Worm (Caenorhabditis elegans) whole organism, L4/young adult: ENCODE data around the gene ZK180.5.

Experiments
- W03F9.2 ChIP-seq: fragments of 150-350 bp; optimal IDR thresholded peaks from 2 replicates; lab custom pipeline; 2014; ENCODE audit warnings: missing biosample characterization, missing genetic modification characterization
- dao-5 ChIP-seq: sonication (generic microtip); optimal IDR thresholded peaks from 2 replicates; lab custom pipeline; 2016; ENCODE audit warnings: missing genotype, missing genetic modification characterization, moderate library complexity, missing compliant biosample characterization
- him-1 ChIP-seq: sonication (generic microtip); optimal IDR thresholded peaks from 2 replicates; lab custom pipeline; 2016; ENCODE audit warnings: missing genotype, missing genetic modification reagents, missing genetic modification characterization, missing compliant biosample characterization

The ZK180.5 gene

DNA sequence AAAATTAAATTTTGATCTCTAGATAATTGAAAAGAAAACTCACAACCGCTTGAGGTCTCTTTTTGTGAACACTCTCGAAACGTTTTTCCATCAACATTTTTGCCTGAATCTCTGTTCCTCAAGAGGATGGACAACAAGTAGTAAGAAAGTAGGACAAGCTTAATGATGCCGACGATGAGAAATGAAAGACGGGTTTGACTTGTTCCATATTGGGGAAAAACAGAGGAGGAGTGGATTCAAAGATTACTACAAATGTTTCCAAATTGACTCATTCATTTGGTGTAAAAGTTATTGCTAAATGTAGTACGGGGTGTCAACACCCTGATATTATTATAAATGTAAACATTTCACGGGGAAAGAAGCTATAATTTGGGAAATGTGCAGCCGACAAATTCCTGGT, 16.1 kb upstream of the ZK180.5 start, which contains the start of gene ZK185.4:
Gene ZK185.4, minus strand, starts transcription at position 101 of the 400 bp plus-strand sequence.
- no peak for TF ChIP-seq dao-5 (tag; lab: Kevin White, UChicago)
- TF ChIP-seq W03F9.2 (tag; lab: Kevin White, UChicago), result no peak
- TF ChIP-seq him-1 (tag; lab: Kevin White, UChicago), result no peak

DNA sequence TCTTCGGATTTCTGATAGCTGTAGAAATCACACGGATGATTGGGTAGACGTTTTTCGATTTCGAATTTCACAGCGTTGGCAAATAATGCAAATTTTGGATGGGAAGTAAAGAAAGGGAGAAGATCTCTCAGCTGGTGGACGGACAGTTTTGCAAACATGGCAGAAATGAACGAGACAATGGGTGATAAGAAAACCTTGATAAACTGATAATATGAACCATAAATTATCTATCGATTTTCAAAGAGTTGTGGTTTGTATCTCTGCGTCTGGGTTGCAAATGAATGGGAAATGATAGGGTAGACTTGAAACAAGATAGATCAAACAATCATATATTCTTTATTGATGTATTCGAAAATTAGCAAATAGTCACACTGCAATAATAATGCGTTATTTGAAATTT, 13.2 kb upstream of the ZK180.5 start, which contains the start of gene ZK185.3:
Gene ZK185.3, minus strand, starts transcription at position 263 of the 400 bp plus-strand sequence.
- no peak for TF ChIP-seq him-1 (tag; lab: Kevin White, UChicago)
- TF ChIP-seq dao-5 (tag; lab: Kevin White, UChicago), result no peak
- no peak for TF ChIP-seq W03F9.2 (tag; lab: Kevin White, UChicago)

DNA sequence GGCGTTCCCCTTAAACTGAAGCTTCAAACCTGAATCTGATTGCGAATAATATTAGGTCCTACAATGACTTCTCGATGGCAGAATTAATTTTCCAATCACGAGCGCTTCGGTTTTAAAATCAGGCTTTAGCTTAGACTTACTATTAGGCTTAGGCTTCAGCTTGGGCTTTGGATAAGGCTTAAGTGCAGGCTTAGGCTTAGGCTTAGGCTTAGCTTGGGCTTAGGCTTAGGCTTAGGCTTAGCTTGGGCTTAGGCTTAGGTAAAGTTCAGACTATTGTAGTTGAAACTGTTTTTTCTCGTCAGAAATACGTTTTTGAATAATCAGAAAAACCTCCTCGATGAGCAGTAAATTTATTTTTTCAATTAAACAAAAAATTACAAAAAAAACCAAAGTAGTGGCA, 9.8 kb upstream of the ZK180.5 start:
- TF ChIP-seq him-1 (tag; lab: Kevin White, UChicago) (no peak), dao-5 (tag; lab: Kevin White, UChicago) (no peak), W03F9.2 (tag; lab: Kevin White, UChicago) (no peak)

DNA sequence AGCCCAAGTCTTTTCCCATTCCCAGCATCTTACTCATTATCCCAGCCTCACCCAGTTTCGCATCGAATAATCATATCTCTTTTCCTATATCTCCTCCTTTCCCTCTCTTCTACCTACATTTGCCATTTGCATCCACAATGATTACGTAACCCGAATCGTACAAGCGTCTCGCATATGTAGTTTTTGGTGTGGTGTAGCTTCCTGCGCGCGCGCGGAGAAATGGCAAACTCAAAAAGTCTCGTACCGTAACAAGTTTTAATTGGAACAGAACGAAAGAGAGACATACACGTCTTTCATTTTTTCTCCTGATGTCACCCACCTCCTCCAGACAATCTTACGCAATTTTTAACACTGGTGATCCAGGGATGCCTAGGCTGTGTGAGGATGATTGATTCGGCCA, 9.1 kb upstream of the ZK180.5 start:
- no peak for TF ChIP-seq him-1 (tag; lab: Kevin White, UChicago)
- no peak for TF ChIP-seq dao-5 (tag; lab: Kevin White, UChicago)

DNA sequence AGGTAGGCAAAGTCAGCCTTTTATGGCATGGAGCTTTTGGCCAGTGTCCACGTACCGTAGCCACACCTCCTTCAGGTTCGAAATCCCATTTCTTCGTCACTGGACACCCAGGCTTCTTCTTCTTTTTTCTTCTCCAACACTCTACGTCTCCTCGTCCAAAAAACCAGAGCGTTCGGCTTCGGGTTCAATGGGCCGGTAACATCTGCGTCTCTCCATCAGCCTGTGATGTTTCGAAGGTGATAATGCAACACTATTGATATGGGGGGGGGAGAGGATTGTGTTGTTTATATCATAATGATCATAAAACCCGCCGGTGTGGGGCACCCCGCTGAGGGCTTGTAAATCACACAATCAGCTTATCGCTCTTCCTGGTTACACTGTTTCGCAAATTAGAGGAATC, 8.0 kb upstream of the ZK180.5 start, which contains the start of gene ZK180.6:
Gene ZK180.6, minus strand, starts transcription at position 101 of the 400 bp plus-strand sequence.
- TF ChIP-seq him-1 (tag; lab: Kevin White, UChicago) (no peak), W03F9.2 (tag; lab: Kevin White, UChicago) (no peak), dao-5 (tag; lab: Kevin White, UChicago) (no peak)

DNA sequence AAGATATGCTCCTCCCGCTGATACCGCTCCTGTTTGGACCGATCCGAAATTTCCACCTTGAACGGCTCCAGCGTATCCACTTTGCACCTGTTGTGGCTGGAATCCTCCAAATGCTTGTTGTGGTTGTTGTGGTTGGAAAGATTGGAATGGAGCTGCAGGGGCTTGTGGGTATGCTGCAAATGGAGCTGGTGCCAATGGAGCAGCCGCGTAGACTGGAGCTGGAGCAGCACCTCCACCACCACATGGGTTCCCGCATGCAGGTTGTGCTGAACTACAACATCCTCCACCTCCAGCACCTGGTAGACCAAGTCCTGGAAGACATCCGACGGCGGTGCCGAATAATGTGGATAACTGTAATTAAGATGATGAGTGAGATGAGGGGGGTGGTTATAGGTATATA, 6.5 kb upstream of the ZK180.5 start:
- TF ChIP-seq dao-5 (tag; lab: Kevin White, UChicago), result no peak
- no peak for TF ChIP-seq W03F9.2 (tag; lab: Kevin White, UChicago)
- no peak for TF ChIP-seq him-1 (tag; lab: Kevin White, UChicago)

DNA sequence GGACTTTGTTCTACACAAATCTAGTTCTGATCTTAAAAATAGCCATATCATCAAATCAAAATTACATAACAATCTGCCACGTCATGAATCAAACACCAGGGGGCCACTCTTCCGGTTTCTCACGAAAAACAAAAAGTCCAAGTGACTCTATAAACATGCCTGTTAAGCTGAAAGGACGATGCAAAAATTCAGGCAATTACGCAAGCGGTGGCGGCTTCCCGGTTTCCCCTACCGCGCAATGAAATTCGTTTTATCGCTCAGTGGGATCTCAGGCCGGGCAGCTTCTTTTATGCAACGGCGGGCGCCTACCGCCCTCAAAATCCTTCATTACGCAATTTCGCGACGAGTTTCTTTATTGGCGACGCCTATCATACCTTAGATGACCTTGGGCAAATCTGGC, 2.7 kb upstream of the ZK180.5 start:
- TF ChIP-seq dao-5 (tag; lab: Kevin White, UChicago), result no peak
- TF ChIP-seq W03F9.2 (tag; lab: Kevin White, UChicago), result no peak

DNA sequence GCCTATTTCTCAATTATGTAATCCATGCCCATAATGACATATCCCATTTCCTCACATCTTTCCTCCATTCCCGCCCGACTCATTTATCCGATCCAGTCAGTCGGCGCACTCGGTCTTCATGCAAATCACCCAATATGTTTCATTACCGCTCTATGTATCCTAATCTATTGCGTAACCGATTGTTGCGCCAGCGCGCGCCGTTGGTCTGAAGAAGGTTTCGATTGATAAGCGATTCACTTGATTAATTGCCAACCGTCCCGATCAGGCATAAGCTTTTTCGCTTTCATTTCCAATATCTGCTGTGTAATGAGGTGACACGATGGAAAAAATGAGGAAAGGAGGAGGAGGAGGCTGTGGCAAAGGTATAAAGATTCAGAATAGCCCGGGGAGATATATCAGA, 1.1 kb upstream of the ZK180.5 start:
- TF ChIP-seq W03F9.2 (tag; lab: Kevin White, UChicago) (no peak), dao-5 (tag; lab: Kevin White, UChicago) (no peak), him-1 (tag; lab: Kevin White, UChicago) (no peak)

DNA sequence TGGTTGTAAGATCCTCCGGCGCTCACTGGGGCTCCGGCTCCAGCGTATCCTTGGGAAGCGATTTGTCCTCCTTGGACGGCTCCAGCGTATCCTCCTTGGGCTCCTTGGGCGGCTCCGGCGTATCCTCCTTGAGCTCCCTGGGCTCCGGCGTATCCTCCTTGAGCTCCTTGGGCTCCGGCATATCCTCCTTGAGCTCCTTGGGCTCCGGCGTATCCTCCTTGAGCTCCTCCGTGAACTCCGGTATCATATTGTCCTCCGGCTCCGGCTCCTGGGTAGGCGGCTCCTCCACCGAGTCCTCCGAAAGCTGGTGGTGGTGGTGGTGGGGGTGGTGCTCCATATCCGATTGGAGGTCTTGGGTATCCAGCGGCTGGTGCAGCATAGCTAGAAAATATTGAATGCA, 488 bp downstream of the ZK180.5 start:
- no peak for TF ChIP-seq him-1 (tag; lab: Kevin White, UChicago)
- TF ChIP-seq W03F9.2 (tag; lab: Kevin White, UChicago), result no peak
- no peak for TF ChIP-seq dao-5 (tag; lab: Kevin White, UChicago)

DNA sequence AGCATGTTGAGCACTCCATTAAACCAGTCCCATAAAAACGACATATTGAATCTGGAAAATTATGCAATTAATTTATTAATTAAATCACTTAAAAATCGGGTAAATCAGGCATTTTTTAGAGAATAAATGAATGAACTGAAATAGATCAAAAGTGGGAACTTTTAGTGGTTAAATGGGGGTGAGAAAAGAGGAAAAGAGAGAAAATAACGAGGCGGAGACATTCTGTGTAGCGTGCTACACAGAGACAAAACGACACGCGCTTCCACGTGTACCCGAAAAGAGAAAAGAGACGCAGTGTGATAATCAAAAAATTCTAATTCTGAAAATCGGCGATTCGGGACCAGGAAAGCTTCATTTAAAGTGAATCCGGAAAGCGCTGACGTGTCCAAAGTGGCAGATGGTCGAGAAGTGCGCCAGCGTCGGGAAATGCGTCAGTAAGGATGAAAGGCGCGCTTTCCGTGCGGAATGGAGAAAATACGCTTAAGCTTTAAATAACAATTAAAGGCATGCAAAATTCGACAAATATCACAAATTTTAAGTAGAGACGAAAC, 3.6 kb downstream of the ZK180.5 start, which contains the start of gene sar-1:
Gene sar-1, minus strand, starts transcription at position 51 of the 551 bp plus-strand sequence.
- peak; percentile 68 for TF ChIP-seq W03F9.2 (tag; lab: Kevin White, UChicago)
- TF ChIP-seq dao-5 (tag; lab: Kevin White, UChicago), result no peak
- TF ChIP-seq him-1 (tag; lab: Kevin White, UChicago), result peak; percentile 71

DNA sequence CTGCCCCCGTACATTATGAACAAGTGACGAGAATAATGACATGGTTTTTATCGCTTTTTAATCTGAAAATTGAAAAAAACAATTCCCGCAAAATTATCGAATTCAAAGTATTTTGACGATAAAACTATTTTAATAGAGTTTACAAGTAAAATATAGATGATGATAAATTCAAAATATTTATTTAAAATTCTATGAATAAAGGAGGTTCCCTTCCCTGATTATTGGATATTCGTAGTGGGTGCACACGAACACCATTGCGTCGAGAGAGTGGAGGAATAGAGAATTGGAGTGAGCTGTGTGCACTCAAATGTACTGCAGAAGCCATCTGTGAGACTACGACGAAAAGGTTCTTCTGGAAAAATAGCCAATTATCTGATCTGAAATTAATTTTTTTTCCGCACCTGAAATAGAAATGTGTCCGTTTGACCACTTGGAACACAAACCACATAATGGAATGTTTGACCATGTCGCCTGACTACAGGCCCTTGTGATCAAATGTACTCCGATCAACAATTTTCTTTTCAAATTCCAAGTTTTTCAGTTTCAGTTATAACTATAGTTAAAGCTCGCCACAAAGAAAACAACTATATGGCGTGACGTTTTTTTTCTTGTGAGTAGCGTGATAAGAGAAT, 5.6 kb downstream of the ZK180.5 start, which contains the start of the genes rfth-1 and ZK180.8:
Gene rfth-1, minus strand, starts transcription at position 51 of the 632 bp plus-strand sequence.
Gene ZK180.8, minus strand, starts transcription at position 466 of the 632 bp plus-strand sequence.
- TF ChIP-seq dao-5 (tag; lab: Kevin White, UChicago) (no peak), him-1 (tag; lab: Kevin White, UChicago) (no peak), W03F9.2 (tag; lab: Kevin White, UChicago) (no peak)

DNA sequence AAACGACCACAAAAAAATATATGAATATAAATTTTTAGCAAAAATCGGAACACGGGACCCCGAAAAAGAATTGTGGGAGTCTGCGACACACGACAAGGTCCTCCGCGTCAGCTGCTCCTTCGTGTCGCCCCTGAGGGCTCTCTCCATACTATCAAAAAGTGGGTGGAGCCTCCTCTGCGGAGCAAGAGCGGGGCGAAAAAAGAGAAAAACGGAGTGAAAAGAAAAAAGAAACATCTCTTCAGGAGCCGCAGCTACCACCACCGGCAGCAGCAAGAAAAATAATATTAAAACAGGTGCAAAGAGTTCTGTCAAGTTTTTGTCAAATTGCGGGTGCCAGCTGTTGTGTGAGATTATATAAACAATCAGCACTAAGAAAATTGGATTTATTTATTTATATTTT, 10.3 kb downstream of the ZK180.5 start, which contains the start of gene gbb-2:
Gene gbb-2, minus strand, starts transcription at position 112 of the 400 bp plus-strand sequence.
- TF ChIP-seq W03F9.2 (tag; lab: Kevin White, UChicago) (no peak), him-1 (tag; lab: Kevin White, UChicago) (no peak), dao-5 (tag; lab: Kevin White, UChicago) (no peak)

DNA sequence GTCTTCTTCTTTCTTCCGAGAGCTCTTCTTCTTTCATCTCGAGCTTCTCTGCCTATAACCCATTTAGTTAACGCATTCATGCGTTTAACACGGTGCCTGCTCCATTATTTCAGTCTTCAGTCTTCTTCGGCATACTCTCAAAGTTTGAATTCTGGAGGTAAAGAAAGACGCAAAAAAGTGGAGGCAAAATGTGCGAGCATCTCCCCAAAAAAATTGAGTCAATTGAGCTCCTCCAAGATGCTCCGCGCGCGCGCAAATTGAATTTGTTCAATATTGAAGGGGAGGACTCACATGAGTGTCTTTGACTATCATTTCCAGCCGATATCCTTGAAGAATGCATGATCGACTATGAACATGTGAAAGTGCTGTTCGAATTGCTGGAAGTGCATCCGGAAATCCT, 11.9 kb downstream of the ZK180.5 start:
- no peak for TF ChIP-seq dao-5 (tag; lab: Kevin White, UChicago)
- no peak for TF ChIP-seq W03F9.2 (tag; lab: Kevin White, UChicago)
- TF ChIP-seq him-1 (tag; lab: Kevin White, UChicago), result no peak
